Fruit fly (Drosophila melanogaster) whole organism, embryonic: ENCODE measurements around the gene GstD10.

Source experiments
- Adf1 ChIP-seq: fragments of 200-800 bp; sonication (Bioruptor generic); IDR thresholded peaks from 2 replicates; pipeline ENCODE4 v1.3.6; 2022; ENCODE audit warnings: missing biosample characterization, missing genetic modification characterization
- CG10565 ChIP-seq: fragments of 200-800 bp; sonication (Bioruptor generic); optimal IDR thresholded peaks from 3 replicates; lab custom pipeline; 2016; ENCODE audit warnings: missing biosample characterization, mild to moderate bottlenecking, missing genetic modification characterization
- CG11085 ChIP-seq: fragments of 200-800 bp; sonication (Bioruptor generic); IDR thresholded peaks from 2 replicates; pipeline ENCODE4 v1.3.6; 2022; ENCODE audit warnings: missing biosample characterization, missing genetic modification characterization
- CG11560 ChIP-seq: fragments of 200-800 bp; sonication (Bioruptor generic); IDR thresholded peaks from 3 replicates; pipeline ENCODE4 v1.3.6; 2022; ENCODE audit warnings: missing biosample characterization, missing genetic modification characterization
- CG12236 ChIP-seq: fragments of 200-800 bp; sonication (Bioruptor generic); optimal IDR thresholded peaks from 2 replicates; lab custom pipeline; 2016; ENCODE audit warnings: missing biosample characterization, missing genetic modification characterization
- CG13123 ChIP-seq: fragments of 200-800 bp; sonication (Bioruptor generic); optimal IDR thresholded peaks from 2 replicates; lab custom pipeline; 2016; ENCODE audit warnings: missing biosample characterization, missing genetic modification characterization
- CG14860 ChIP-seq: fragments of 200-800 bp; sonication (Bioruptor generic); IDR thresholded peaks from 3 replicates; pipeline ENCODE4 v1.3.6; 2022; ENCODE audit warnings: missing biosample characterization, missing genetic modification characterization; ENCODE audit not compliant: partially characterized antibody
- CG1529 ChIP-seq: fragments of 200-800 bp; sonication (Bioruptor generic); optimal IDR thresholded peaks from 3 replicates; lab custom pipeline; 2018; ENCODE audit warnings: missing biosample characterization, missing genetic modification characterization
- CG1603 ChIP-seq: fragments of 200-800 bp; sonication (Bioruptor generic); optimal IDR thresholded peaks from 2 replicates; lab custom pipeline; 2019; ENCODE audit warnings: missing biosample characterization, mild to moderate bottlenecking, missing genetic modification characterization, moderate library complexity
- CG16779 ChIP-seq: fragments of 200-800 bp; sonication (Bioruptor generic); IDR thresholded peaks from 2 replicates; pipeline ENCODE4 v1.3.6; 2022; ENCODE audit warnings: missing biosample characterization, missing genetic modification characterization
- CG30020 ChIP-seq: fragments of 200-800 bp; optimal IDR thresholded peaks from 2 replicates; lab custom pipeline; 2019; ENCODE audit warnings: missing biosample characterization, mild to moderate bottlenecking, missing genetic modification characterization, moderate library complexity
- CG30431 ChIP-seq: fragments of 200-800 bp; sonication (Bioruptor generic); optimal IDR thresholded peaks from 2 replicates; lab custom pipeline; 2017; ENCODE audit warnings: missing biosample characterization, missing genetic modification characterization
- CG3065 ChIP-seq: fragments of 200-800 bp; sonication (Bioruptor generic); optimal IDR thresholded peaks from 2 replicates; lab custom pipeline; 2016; ENCODE audit warnings: missing biosample characterization, missing genetic modification characterization
- CG32772 ChIP-seq: fragments of 200-800 bp; sonication (Bioruptor generic); IDR thresholded peaks from 2 replicates; pipeline ENCODE4 v1.3.6; 2022; ENCODE audit warnings: missing biosample characterization, missing genetic modification characterization
- CG4328 ChIP-seq: fragments of 200-800 bp; sonication (Bioruptor generic); optimal IDR thresholded peaks from 3 replicates; lab custom pipeline; 2017; ENCODE audit warnings: missing biosample characterization, missing genetic modification reagents, missing genetic modification characterization
- CG4820 ChIP-seq: fragments of 200-800 bp; sonication (Bioruptor generic); optimal IDR thresholded peaks from 3 replicates; lab custom pipeline; 2016; ENCODE audit warnings: missing biosample characterization, missing genetic modification characterization
- CG9797 ChIP-seq: fragments of 200-800 bp; sonication (Bioruptor generic); optimal IDR thresholded peaks from 3 replicates; lab custom pipeline; 2018; ENCODE audit warnings: missing biosample characterization, mild to moderate bottlenecking, missing genetic modification characterization
- CoRest ChIP-seq: fragments of 200-800 bp; sonication (Bioruptor generic); optimal IDR thresholded peaks from 3 replicates; lab custom pipeline; 2018; ENCODE audit warnings: missing biosample characterization, mild to moderate bottlenecking, missing genetic modification characterization, moderate library complexity
- Dbx ChIP-seq: fragments of 200-800 bp; sonication (Bioruptor generic); IDR thresholded peaks from 3 replicates; pipeline ENCODE4 v1.3.6; 2022; ENCODE audit warnings: missing biosample characterization, missing genetic modification characterization
- ERR ChIP-seq: fragments of 200-800 bp; sonication (Bioruptor generic); optimal IDR thresholded peaks from 2 replicates; lab custom pipeline; 2016; ENCODE audit warnings: missing biosample characterization, missing genetic modification characterization
- Elba2 ChIP-seq: fragments of 200-800 bp; sonication (Bioruptor generic); optimal IDR thresholded peaks from 3 replicates; lab custom pipeline; 2016; ENCODE audit warnings: missing biosample characterization, missing genetic modification characterization
- Fer3 ChIP-seq: fragments of 200-800 bp; sonication (Bioruptor generic); optimal IDR thresholded peaks from 2 replicates; lab custom pipeline; 2018; ENCODE audit warnings: missing biosample characterization, mild to moderate bottlenecking, missing genetic modification characterization, moderate library complexity
- Mrtf ChIP-seq: fragments of 200-800 bp; sonication (Bioruptor generic); IDR thresholded peaks from 3 replicates; pipeline ENCODE4 v1.3.6; 2022; ENCODE audit warnings: missing biosample characterization, missing genetic modification characterization
- NFAT ChIP-seq: fragments of 200-800 bp; sonication (Bioruptor generic); IDR thresholded peaks from 2 replicates; pipeline ENCODE4 v1.3.6; 2022; ENCODE audit warnings: missing biosample characterization, missing genetic modification characterization
- Nf-YC ChIP-seq: fragments of 200-800 bp; optimal IDR thresholded peaks from 3 replicates; lab custom pipeline; 2019; ENCODE audit warnings: missing biosample characterization, mild to moderate bottlenecking, missing genetic modification characterization, moderate library complexity
- Rx ChIP-seq: fragments of 200-800 bp; sonication (Bioruptor generic); IDR thresholded peaks from 2 replicates; pipeline ENCODE4 v1.3.6; 2022; ENCODE audit warnings: missing biosample characterization, missing genetic modification characterization
- Scr ChIP-seq: fragments of 200-800 bp; sonication (Bioruptor generic); IDR thresholded peaks from 2 replicates; pipeline ENCODE4 v1.3.6; 2022; ENCODE audit warnings: missing biosample characterization, missing genetic modification characterization; ENCODE audit not compliant: partially characterized antibody
- Trl ChIP-seq, 3 experiments: fragments of >200 bp in 2 of 3; fragments of 200-800 bp in 1 of 3; sonication (Bioruptor generic) in 1 of 3; optimal IDR thresholded peaks; 2 replicates in 1 of 3; 3 replicates in 2 of 3; lab custom pipeline; 2016 to 2017; ENCODE audit warnings: missing biosample characterization in 1 of 3, missing genetic modification characterization in 1 of 3
- Xbp1 ChIP-seq: fragments of 200-800 bp; sonication (Bioruptor generic); optimal IDR thresholded peaks from 3 replicates; lab custom pipeline; 2016; ENCODE audit warnings: missing biosample characterization, mild to moderate bottlenecking, missing genetic modification characterization
- ara ChIP-seq: fragments of 200-800 bp; sonication (Bioruptor generic); IDR thresholded peaks from 2 replicates; pipeline ENCODE4 v1.3.6; 2022; ENCODE audit warnings: missing biosample characterization, missing genetic modification characterization
- chif ChIP-seq, 2 experiments: fragments of 200-800 bp; sonication (Bioruptor generic); optimal IDR thresholded peaks; 3 replicates each; lab custom pipeline; 2016; ENCODE audit warnings: missing biosample characterization in 2 of 2, missing genetic modification characterization in 2 of 2
- chm ChIP-seq: fragments of 200-800 bp; sonication (Bioruptor generic); IDR thresholded peaks from 2 replicates; pipeline ENCODE4 v1.3.6; 2022; ENCODE audit warnings: missing biosample characterization, missing genetic modification characterization
- croc ChIP-seq: fragments of 200-800 bp; sonication (Bioruptor generic); conservative IDR thresholded peaks from 3 replicates; pipeline ENCODE4 v1.3.6; 2022; ENCODE audit warnings: missing biosample characterization, missing genetic modification characterization
- cwo ChIP-seq: fragments of 200-800 bp; sonication (Bioruptor generic); optimal IDR thresholded peaks from 3 replicates; lab custom pipeline; 2017; ENCODE audit warnings: missing biosample characterization, missing genetic modification characterization, mild to moderate bottlenecking, moderate library complexity, missing genetic modification reagents
- da ChIP-seq: fragments of 200-800 bp; sonication (Bioruptor generic); optimal IDR thresholded peaks from 2 replicates; lab custom pipeline; 2016; ENCODE audit warnings: missing biosample characterization, missing genetic modification characterization
- danr ChIP-seq: fragments of 200-800 bp; sonication (Bioruptor generic); IDR thresholded peaks from 2 replicates; pipeline ENCODE4 v1.3.6; 2022; ENCODE audit warnings: missing biosample characterization, missing genetic modification characterization
- esg ChIP-seq: fragments of 200-800 bp; sonication (Bioruptor generic); conservative IDR thresholded peaks from 2 replicates; pipeline ENCODE4 v1.3.6; 2022; ENCODE audit warnings: missing biosample characterization, missing genetic modification characterization
- ewg ChIP-seq: fragments of 200-800 bp; sonication (Bioruptor generic); optimal IDR thresholded peaks from 3 replicates; lab custom pipeline; 2017; ENCODE audit warnings: mild to moderate bottlenecking, missing biosample characterization, missing genetic modification reagents, missing genetic modification characterization
- gem ChIP-seq: fragments of 200-800 bp; sonication (Bioruptor generic); optimal IDR thresholded peaks from 2 replicates; lab custom pipeline; 2019; ENCODE audit warnings: missing biosample characterization, mild to moderate bottlenecking, missing genetic modification characterization, moderate library complexity
- gfzf ChIP-seq: fragments of 200-800 bp; sonication (Bioruptor generic); optimal IDR thresholded peaks from 2 replicates; lab custom pipeline; 2016; ENCODE audit warnings: missing biosample characterization, mild to moderate bottlenecking, missing genetic modification characterization, moderate library complexity
- kah ChIP-seq: fragments of 200-800 bp; sonication (Bioruptor generic); optimal IDR thresholded peaks from 2 replicates; lab custom pipeline; 2018; ENCODE audit warnings: missing biosample characterization, mild to moderate bottlenecking, missing genetic modification characterization
- kni ChIP-seq: fragments of 200-800 bp; sonication (Bioruptor generic); optimal IDR thresholded peaks from 3 replicates; lab custom pipeline; 2017; ENCODE audit warnings: mild to moderate bottlenecking, missing biosample characterization, missing genetic modification reagents, missing genetic modification characterization
- lbe ChIP-seq: fragments of 200-800 bp; sonication (Bioruptor generic); optimal IDR thresholded peaks from 2 replicates; lab custom pipeline; 2016; ENCODE audit warnings: missing biosample characterization, mild to moderate bottlenecking, missing genetic modification characterization
- nmo ChIP-seq: fragments of 200-800 bp; sonication (Bioruptor generic); optimal IDR thresholded peaks from 2 replicates; lab custom pipeline; 2018; ENCODE audit warnings: missing biosample characterization, mild to moderate bottlenecking, missing genetic modification characterization, moderate library complexity
- sim ChIP-seq: fragments of 200-800 bp; sonication (Bioruptor generic); IDR thresholded peaks from 2 replicates; pipeline ENCODE4 v1.3.6; 2022; ENCODE audit warnings: missing biosample characterization, missing genetic modification characterization
- ssp ChIP-seq: fragments of 200-800 bp; sonication (Bioruptor generic); IDR thresholded peaks from 2 replicates; pipeline ENCODE4 v1.3.6; 2022; ENCODE audit warnings: missing biosample characterization, missing genetic modification characterization
- trh ChIP-seq: fragments of 200-800 bp; sonication (Bioruptor generic); optimal IDR thresholded peaks from 2 replicates; lab custom pipeline; 2016; ENCODE audit warnings: missing biosample characterization, missing genetic modification characterization
- vvl ChIP-seq: fragments of 200-800 bp; sonication (Bioruptor generic); IDR thresholded peaks from 2 replicates; pipeline ENCODE4 v1.3.6; 2022; ENCODE audit warnings: missing biosample characterization, missing genetic modification characterization
- wdn ChIP-seq: fragments of 200-800 bp; sonication (Bioruptor generic); IDR thresholded peaks from 2 replicates; pipeline ENCODE4 v1.3.6; 2022; ENCODE audit warnings: missing biosample characterization, missing genetic modification characterization
- wek ChIP-seq: fragments of 200-800 bp; sonication (Bioruptor generic); optimal IDR thresholded peaks from 3 replicates; lab custom pipeline; 2018; ENCODE audit warnings: missing biosample characterization, mild to moderate bottlenecking, missing genetic modification characterization, moderate library complexity
- zen ChIP-seq: fragments of 200-800 bp; sonication (Bioruptor generic); optimal IDR thresholded peaks from 3 replicates; lab custom pipeline; 2018; ENCODE audit warnings: missing biosample characterization, mild to moderate bottlenecking, missing genetic modification characterization, moderate library complexity

The GstD10 gene

DNA sequence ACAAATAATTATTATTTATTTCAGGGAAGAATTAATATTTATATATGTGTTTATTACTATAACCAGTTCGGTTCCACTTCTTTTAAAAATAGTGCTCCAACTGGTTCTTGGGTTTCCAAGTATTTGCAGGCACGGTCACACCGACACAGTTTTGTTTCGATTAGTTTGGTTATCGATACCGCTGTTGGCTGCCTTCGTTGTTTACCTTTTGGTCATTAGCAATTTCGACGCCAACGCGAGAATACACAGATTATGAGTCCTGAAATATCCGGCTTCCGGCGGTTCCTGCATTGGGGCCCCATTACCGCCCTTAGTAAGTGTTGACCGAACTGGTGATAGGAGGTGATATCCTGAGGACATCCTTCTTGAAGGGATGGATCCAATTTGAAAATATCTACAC lies 42.6 kb upstream of the GstD10 start, which contains the start of gene CG5196 (continued):
- no peak for TF ChIP-seq gem (tag; lab: Kevin White, UChicago)
- TF ChIP-seq CG1529 = no peak
- peak; percentile 12 for TF ChIP-seq Xbp1
- no peak for TF ChIP-seq NFAT (GFP tag; lab: Robert Waterston, UW)
- TF ChIP-seq Rx (GFP tag; lab: Robert Waterston, UW) = no peak
- TF ChIP-seq Scr = peak; percentile 65
- TF ChIP-seq CG11085 = no peak
- no peak for TF ChIP-seq ERR (GFP tag; lab: Kevin White, UChicago)
- peak; percentile 89 for TF ChIP-seq zen (tag; lab: Kevin White, UChicago)
- no peak for TF ChIP-seq trh
- TF ChIP-seq Elba2 (GFP tag; lab: Kevin White, UChicago) = no peak
- TF ChIP-seq chif (GFP tag; optimal IDR thresholded peaks at IDR 0.05; lab: Kevin White, UChicago) = no peak
- no peak for TF ChIP-seq ssp (GFP tag; lab: Robert Waterston, UW)
- TF ChIP-seq Nf-YC (tag; lab: Kevin White, UChicago) = peak; percentile 31
- peak; percentile 75 for TF ChIP-seq gfzf
- peak; percentile 17 for TF ChIP-seq kah (GFP tag; lab: Kevin White, UChicago)
- no peak for TF ChIP-seq sim
- peak; percentile 45; the same call in 1 of the 2 replicates for TF ChIP-seq CG16779 (GFP tag; lab: Robert Waterston, UW)
- peak; percentile 13 for TF ChIP-seq Fer3
- TF ChIP-seq ara (GFP tag; lab: Robert Waterston, UW) = no peak
- TF ChIP-seq CG30020 (tag; lab: Kevin White, UChicago) = peak; percentile 61
- TF ChIP-seq chm (GFP tag; lab: Robert Waterston, UW) = peak; percentile 43; the same call in 1 of the 2 replicates
- no peak for TF ChIP-seq wdn (GFP tag; lab: Robert Waterston, UW)
- no peak for TF ChIP-seq CG13123
- peak; percentile 44; the same call in 1 of the 2 replicates for TF ChIP-seq vvl (GFP tag; lab: Robert Waterston, UW)
- peak; percentile 88 for TF ChIP-seq CG9797 (GFP tag; lab: Kevin White, UChicago)
- TF ChIP-seq CG11560 (tag; lab: Robert Waterston, UW) = no peak
- peak; percentile 76 for TF ChIP-seq CG1603 (tag; lab: Kevin White, UChicago)
- TF ChIP-seq Dbx (GFP tag; lab: Robert Waterston, UW) = no peak
- TF ChIP-seq cwo (GFP tag; lab: Kevin White, UChicago) = no peak
- TF ChIP-seq CG32772 = no peak
- TF ChIP-seq Trl (optimal IDR thresholded peaks at IDR 0.05; lab: Kevin White, UChicago) = no peak
- no peak for TF ChIP-seq Trl (GFP tag; optimal IDR thresholded peaks at IDR 0.05; lab: Kevin White, UChicago)
- peak; percentile 34 for TF ChIP-seq kni (GFP tag; lab: Kevin White, UChicago)
- TF ChIP-seq CoRest (tag; lab: Kevin White, UChicago) = peak; percentile 5
- TF ChIP-seq CG30431 = no peak
- TF ChIP-seq wek = peak; percentile 9
- TF ChIP-seq danr (GFP tag; lab: Robert Waterston, UW) = no peak
- TF ChIP-seq CG4820 (GFP tag; lab: Kevin White, UChicago) = peak; percentile 17
- TF ChIP-seq Adf1 = peak; percentile 36; the same call in 1 of the 2 replicates
- no peak for TF ChIP-seq croc (GFP tag; lab: Robert Waterston, UW)
- no peak for TF ChIP-seq CG3065 (GFP tag; lab: Kevin White, UChicago)
- no peak for TF ChIP-seq Mrtf (GFP tag; lab: Robert Waterston, UW)
- no peak for TF ChIP-seq CG10565 (GFP tag; lab: Kevin White, UChicago)
- no peak for TF ChIP-seq ewg (GFP tag; lab: Kevin White, UChicago)
- TF ChIP-seq CG14860 (GFP tag; lab: Robert Waterston, UW) = peak; percentile 27; the same call in 2 of the 3 replicates
- no peak for TF ChIP-seq CG4328
- TF ChIP-seq lbe (GFP tag; lab: Kevin White, UChicago) = peak; percentile 66
- peak; percentile 31 for TF ChIP-seq nmo (GFP tag; lab: Kevin White, UChicago)
- no peak for TF ChIP-seq CG12236
- no peak for TF ChIP-seq esg (GFP tag; lab: Robert Waterston, UW)
- no peak for TF ChIP-seq da (GFP tag; lab: Kevin White, UChicago)
